Fruit fly (Drosophila melanogaster) whole organism, wandering third instar larva: ENCODE measurements around the gene PolE2.

Experiments used
- Abd-B ChIP-seq: fragments of >200 bp; optimal IDR thresholded peaks from 2 replicates; lab custom pipeline; 2017; ENCODE audit warnings: missing biosample characterization, missing genetic modification characterization
- CG32264 ChIP-seq: fragments of 200-800 bp; sonication (Bioruptor generic); optimal IDR thresholded peaks from 2 replicates; lab custom pipeline; 2016; ENCODE audit warnings: missing biosample characterization, missing genetic modification characterization
- CG9705 ChIP-seq: fragments of 200-800 bp; sonication (Bioruptor generic); optimal IDR thresholded peaks from 2 replicates; lab custom pipeline; 2018; ENCODE audit warnings: missing biosample characterization, mild to moderate bottlenecking, missing genetic modification characterization
- CrebA ChIP-seq: fragments of 200-800 bp; sonication (Bioruptor generic); optimal IDR thresholded peaks from 2 replicates; lab custom pipeline; 2016; ENCODE audit warnings: missing biosample characterization, mild to moderate bottlenecking, missing genetic modification characterization, borderline replicate concordance
- Dfd ChIP-seq: fragments of >200 bp; optimal IDR thresholded peaks from 2 replicates; lab custom pipeline; 2017; ENCODE audit warnings: missing biosample characterization, missing genetic modification characterization
- Dif ChIP-seq: fragments of 200-275, 200-300 bp; sonication (Bioruptor generic); optimal IDR thresholded peaks from 2 replicates; lab custom pipeline; 2018; ENCODE audit warnings: missing biosample characterization, missing genetic modification characterization; ENCODE audit not compliant: partially characterized antibody
- GATAd ChIP-seq: sonication (Bioruptor generic); optimal IDR thresholded peaks from 2 replicates; lab custom pipeline; 2016; ENCODE audit warnings: missing biosample characterization, missing genetic modification characterization
- HLH106 ChIP-seq: fragments of 200-800 bp; optimal IDR thresholded peaks from 3 replicates; lab custom pipeline; 2019; ENCODE audit warnings: missing biosample characterization, mild to moderate bottlenecking, missing genetic modification characterization, moderate library complexity
- Hnf4 ChIP-seq: fragments of 200-800 bp; sonication (Bioruptor generic); optimal IDR thresholded peaks from 2 replicates; lab custom pipeline; 2016; ENCODE audit warnings: missing biosample characterization, mild to moderate bottlenecking, missing genetic modification characterization
- Hr78 ChIP-seq: fragments of >200 bp; optimal IDR thresholded peaks from 2 replicates; lab custom pipeline; 2017; ENCODE audit warnings: missing biosample characterization, missing genetic modification characterization
- Hr83 ChIP-seq: fragments of 200-300 bp; sonication (Bioruptor generic); optimal IDR thresholded peaks from 2 replicates; lab custom pipeline; 2016; ENCODE audit warnings: missing biosample characterization, mild to moderate bottlenecking, missing genetic modification characterization, moderate library complexity; ENCODE audit not compliant: poor library complexity, severe bottlenecking
- Jra ChIP-seq: sonication (Bioruptor generic); optimal IDR thresholded peaks from 2 replicates; lab custom pipeline; 2016; ENCODE audit warnings: missing biosample characterization, missing genetic modification characterization
- Mio ChIP-seq: sonication (Bioruptor generic); optimal IDR thresholded peaks from 2 replicates; lab custom pipeline; 2016; ENCODE audit warnings: missing biosample characterization, missing genetic modification characterization
- Myc ChIP-seq: fragments of >200 bp; optimal IDR thresholded peaks from 2 replicates; lab custom pipeline; 2017
- N ChIP-seq: fragments of >200 bp; optimal IDR thresholded peaks from 2 replicates; lab custom pipeline; 2018; ENCODE audit warnings: missing biosample characterization, missing external identifiers, missing genetic modification characterization
- OdsH ChIP-seq: fragments of 200-800 bp; sonication (Bioruptor generic); optimal IDR thresholded peaks from 2 replicates; lab custom pipeline; 2016; ENCODE audit warnings: missing biosample characterization, mild to moderate bottlenecking, missing genetic modification characterization
- Rel ChIP-seq, 2 experiments: fragments of 200-800 bp; sonication (Bioruptor generic) in 1 of 2; optimal IDR thresholded peaks; 2 replicates in 1 of 2; 3 replicates in 1 of 2; lab custom pipeline; 2016 to 2019; ENCODE audit warnings: mild to moderate bottlenecking in 2 of 2, missing biosample characterization in 2 of 2, missing genetic modification characterization in 2 of 2, moderate library complexity in 1 of 2
- Sp1 ChIP-seq: fragments of 200-800 bp; sonication (Bioruptor generic); optimal IDR thresholded peaks from 3 replicates; lab custom pipeline; 2019; ENCODE audit warnings: missing biosample characterization, mild to moderate bottlenecking, missing genetic modification characterization, moderate library complexity
- Vsx2 ChIP-seq: fragments of 200-300, 225-300 bp; sonication (Bioruptor generic); optimal IDR thresholded peaks from 2 replicates; lab custom pipeline; 2018; ENCODE audit warnings: missing biosample characterization, missing genetic modification characterization; ENCODE audit not compliant: partially characterized antibody
- br ChIP-seq: fragments of 200-800 bp; sonication (Bioruptor generic); optimal IDR thresholded peaks from 2 replicates; lab custom pipeline; 2016; ENCODE audit warnings: missing biosample characterization, missing genetic modification characterization
- brk ChIP-seq: fragments of 200-800 bp; sonication (Bioruptor generic); optimal IDR thresholded peaks from 2 replicates; lab custom pipeline; 2016; ENCODE audit warnings: missing biosample characterization, mild to moderate bottlenecking, missing genetic modification characterization
- dl ChIP-seq, 2 experiments: fragments of 175-275, 200-275 bp in 1 of 2; fragments of 200-275 bp in 1 of 2; sonication (Bioruptor generic); optimal IDR thresholded peaks; lab custom pipeline; 2018; ENCODE audit warnings: mild to moderate bottlenecking in 2 of 2, missing biosample characterization in 2 of 2, missing genetic modification characterization in 2 of 2, moderate library complexity in 2 of 2; ENCODE audit not compliant: partially characterized antibody in 2 of 2, insufficient read depth in 1 of 2
- dsf ChIP-seq: sonication (Bioruptor generic); optimal IDR thresholded peaks from 2 replicates; lab custom pipeline; 2016; ENCODE audit warnings: missing biosample characterization, missing genetic modification characterization, borderline replicate concordance
- ey ChIP-seq: fragments of 200-800 bp; sonication (Bioruptor generic); optimal IDR thresholded peaks from 2 replicates; lab custom pipeline; 2016; ENCODE audit warnings: missing biosample characterization, missing genetic modification characterization
- foxo ChIP-seq, 2 experiments: fragments of 200-800 bp; sonication (Bioruptor generic); optimal IDR thresholded peaks; 2 replicates in 1 of 2; 3 replicates in 1 of 2; lab custom pipeline; 2016 to 2017; ENCODE audit warnings: missing biosample characterization in 2 of 2, missing genetic modification characterization in 2 of 2
- h ChIP-seq: fragments of 200-800 bp; sonication (Bioruptor generic); optimal IDR thresholded peaks from 3 replicates; lab custom pipeline; 2016; ENCODE audit warnings: missing biosample characterization, mild to moderate bottlenecking, missing genetic modification characterization
- jim ChIP-seq: fragments of 175-275, 200-325 bp; sonication (Bioruptor generic); optimal IDR thresholded peaks from 2 replicates; lab custom pipeline; 2016; ENCODE audit warnings: missing biosample characterization, mild to moderate bottlenecking, missing genetic modification characterization
- rgr ChIP-seq: fragments of 200-800 bp; sonication (Bioruptor generic); optimal IDR thresholded peaks from 3 replicates; lab custom pipeline; 2016; ENCODE audit warnings: missing biosample characterization, mild to moderate bottlenecking, missing genetic modification characterization
- sv ChIP-seq: fragments of 200-800 bp; sonication (Bioruptor generic); optimal IDR thresholded peaks from 3 replicates; lab custom pipeline; 2016; ENCODE audit warnings: missing biosample characterization, missing genetic modification characterization
- tai ChIP-seq: sonication (Bioruptor generic); optimal IDR thresholded peaks from 2 replicates; lab custom pipeline; 2016; ENCODE audit warnings: missing biosample characterization, missing genetic modification characterization
- usp ChIP-seq: fragments of >200 bp; optimal IDR thresholded peaks from 2 replicates; lab custom pipeline; 2017; ENCODE audit warnings: missing biosample characterization, missing genetic modification characterization
- woc ChIP-seq: sonication (Bioruptor generic); optimal IDR thresholded peaks from 2 replicates; lab custom pipeline; 2016; ENCODE audit warnings: missing biosample characterization, mild to moderate bottlenecking, missing genetic modification characterization

The PolE2 gene

dm6 chr3L:5932363-5932914 lies 35.2 kb upstream of the PolE2 start, which contains the start of gene Rcc1:
TSS of gene Rcc1 (minus strand) at chr3L:5932773.
- TF ChIP-seq Dif (GFP tag; lab: Kevin White, UChicago) (no peak), Myc (lab: Kevin White, UChicago) (peak; percentile 98), HLH106 (tag; lab: Kevin White, UChicago) (peak; percentile 3), foxo (GFP tag; optimal IDR thresholded peaks at IDR 0.05; lab: Kevin White, UChicago) (peak in 1 of 2 experiments; percentile 2)

- TF ChIP-seq Mio (GFP tag; lab: Kevin White, UChicago) (no peak), Myc (lab: Kevin White, UChicago) (no peak), rgr (GFP tag; lab: Kevin White, UChicago) (no peak), Vsx2 (no peak), woc (no peak)
- TF ChIP-seq, all 38 proteins: peak for 0
Measured at dm6 chr3L:5927536-5927935, 30.3 kb upstream of the PolE2 start.

- TF ChIP-seq Vsx2 = no peak
- no peak for TF ChIP-seq Hnf4
- TF ChIP-seq Abd-B (GFP tag; lab: Kevin White, UChicago) = no peak
- peak; percentile 34 for TF ChIP-seq Sp1 (GFP tag; lab: Kevin White, UChicago)
- TF ChIP-seq dsf (GFP tag; lab: Kevin White, UChicago) = no peak
- no peak for TF ChIP-seq Hr78 (GFP tag; lab: Kevin White, UChicago)
- TF ChIP-seq Hr83 (GFP tag; lab: Kevin White, UChicago) = no peak
- no peak for TF ChIP-seq CG32264 (GFP tag; lab: Kevin White, UChicago)
- TF ChIP-seq h = peak; percentile 31
- no peak for TF ChIP-seq Rel (GFP tag; optimal IDR thresholded peaks at IDR 0.05; lab: Kevin White, UChicago)
- TF ChIP-seq Rel (tag; optimal IDR thresholded peaks at IDR 0.05; lab: Kevin White, UChicago) = peak; percentile 2
- TF ChIP-seq foxo (GFP tag; optimal IDR thresholded peaks at IDR 0.05; lab: Kevin White, UChicago) = peak in 1 of 2 experiments; percentile 33
- TF ChIP-seq OdsH (GFP tag; lab: Kevin White, UChicago) = peak; percentile 19
- no peak for TF ChIP-seq jim (GFP tag; lab: Kevin White, UChicago)
- no peak for TF ChIP-seq brk
- peak; percentile 66 for TF ChIP-seq Dif (GFP tag; lab: Kevin White, UChicago)
- TF ChIP-seq br (GFP tag; lab: Kevin White, UChicago) = no peak
- TF ChIP-seq GATAd (GFP tag; lab: Kevin White, UChicago) = no peak
- no peak for TF ChIP-seq tai
- no peak for TF ChIP-seq ey (GFP tag; lab: Kevin White, UChicago)
- no peak for TF ChIP-seq CG9705 (GFP tag; lab: Kevin White, UChicago)
- TF ChIP-seq Dfd (GFP tag; lab: Kevin White, UChicago) = no peak
- no peak for TF ChIP-seq usp
- peak; percentile 18 for TF ChIP-seq rgr (GFP tag; lab: Kevin White, UChicago)
- no peak for TF ChIP-seq Jra
- TF ChIP-seq Myc (lab: Kevin White, UChicago) = no peak
- no peak for TF ChIP-seq woc
- TF ChIP-seq CrebA (GFP tag; lab: Kevin White, UChicago) = no peak
- TF ChIP-seq sv (GFP tag; lab: Kevin White, UChicago) = no peak
- peak; percentile 11 to 28 for TF ChIP-seq dl (GFP tag; optimal IDR thresholded peaks at IDR 0.05; lab: Kevin White, UChicago; ENCODE audit: insufficient read depth in 1 of 2, partially characterized antibody in 2 of 2)
- TF ChIP-seq N (GFP tag; lab: Kevin White, UChicago) = no peak
Measured at dm6 chr3L:5926015-5926988, 29.1 kb upstream of the PolE2 start.
